Worm (Caenorhabditis elegans) whole organism, young adult: Measurements from ENCODE around the gene acr-12.

Experiments used
- attf-5 ChIP-seq: fragments of 200-800 bp; sonication (Bioruptor generic); optimal IDR thresholded peaks from 2 replicates; lab custom pipeline; 2018; ENCODE audit warnings: mild to moderate bottlenecking, missing genetic modification characterization, missing compliant biosample characterization
- cebp-1 ChIP-seq, 2 experiments: fragments of 200-800 bp in 1 of 2; sonication (Bioruptor generic) in 1 of 2; sonication (generic microtip) in 1 of 2; IDR thresholded peaks in 1 of 2; optimal IDR thresholded peaks in 1 of 2; 2 replicates each; pipeline versions ENCODE4 v1.3.6 to Lab custom; 2017 to 2022; ENCODE audit warnings: missing compliant biosample characterization in 2 of 2, missing genetic modification characterization in 2 of 2, mild to moderate bottlenecking in 1 of 2, missing genetic modification reagents in 1 of 2, moderate library complexity in 1 of 2
- him-1 ChIP-seq: sonication (generic microtip); optimal IDR thresholded peaks from 2 replicates; lab custom pipeline; 2016; ENCODE audit warnings: missing genotype, missing genetic modification reagents, missing genetic modification characterization, missing compliant biosample characterization
- hlh-26 ChIP-seq: fragments of 200-800 bp; sonication (Bioruptor generic); conservative IDR thresholded peaks from 2 replicates; pipeline ENCODE4 v1.3.6; 2022; ENCODE audit warnings: missing genetic modification reagents, missing genetic modification characterization, missing compliant biosample characterization
- let-526 ChIP-seq: fragments of 200-800 bp; sonication (Bioruptor generic); IDR thresholded peaks from 2 replicates; pipeline ENCODE4 v1.3.6; 2022; ENCODE audit warnings: missing genetic modification reagents, missing genetic modification characterization, missing compliant biosample characterization
- lsl-1 ChIP-seq: fragments of 200-800 bp; sonication (Bioruptor generic); optimal IDR thresholded peaks from 2 replicates; lab custom pipeline; 2018; ENCODE audit warnings: mild to moderate bottlenecking, missing genetic modification characterization, moderate library complexity, missing compliant biosample characterization
- madf-10 ChIP-seq: sonication (generic microtip); optimal IDR thresholded peaks from 2 replicates; lab custom pipeline; 2016; ENCODE audit warnings: mild to moderate bottlenecking, missing genetic modification characterization, missing compliant biosample characterization
- nfya-1 ChIP-seq: sonication (generic microtip); optimal IDR thresholded peaks from 2 replicates; lab custom pipeline; 2017; ENCODE audit warnings: antibody characterized with exemption, missing compliant biosample characterization, missing genetic modification characterization, borderline replicate concordance; ENCODE audit not compliant: insufficient read depth
- pha-4 ChIP-seq: fragments of 150-350 bp; sonication (generic microtip); optimal IDR thresholded peaks from 2 replicates; lab custom pipeline; 2014; ENCODE audit warnings: missing biosample characterization, missing genetic modification reagents, missing genetic modification characterization
- sdz-38 ChIP-seq: sonication (generic microtip); optimal IDR thresholded peaks from 2 replicates; lab custom pipeline; 2016; ENCODE audit warnings: missing genotype, missing genetic modification characterization, missing compliant biosample characterization
- unc-62 ChIP-seq: fragments of 150-350 bp; optimal IDR thresholded peaks from 2 replicates; lab custom pipeline; 2014; ENCODE audit warnings: missing biosample characterization, missing genetic modification reagents, missing genetic modification characterization
- zim-3 ChIP-seq: sonication (generic microtip); optimal IDR thresholded peaks from 2 replicates; lab custom pipeline; 2017; ENCODE audit warnings: mild to moderate bottlenecking, missing genetic modification characterization, moderate library complexity, missing compliant biosample characterization

DNA sequence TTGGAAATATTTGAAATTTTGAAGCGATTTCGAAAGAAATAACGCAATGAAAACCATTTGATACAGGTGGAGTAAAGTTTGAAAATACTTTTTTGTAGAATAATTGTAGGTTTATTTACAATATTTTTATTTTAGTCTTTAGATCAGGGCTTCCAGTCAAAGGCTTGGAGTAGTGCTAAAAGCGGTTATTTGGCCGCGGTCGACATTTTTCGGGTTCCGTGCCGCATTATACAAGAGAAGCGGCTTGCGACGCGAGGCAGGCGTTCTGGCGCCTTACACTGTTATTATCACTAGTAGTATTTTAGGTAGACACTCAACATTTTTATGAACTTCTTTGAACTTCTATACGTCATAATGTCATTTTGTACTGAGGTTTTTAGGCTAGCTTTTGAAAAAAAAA is 26.2 kb upstream of the acr-12 start:
- TF ChIP-seq lsl-1 (GFP tag; lab: Kevin White, UChicago) (no peak), him-1 (tag; lab: Kevin White, UChicago) (no peak), sdz-38 (tag; lab: Kevin White, UChicago) (no peak), unc-62 (GFP tag; lab: Kevin White, UChicago) (no peak), let-526 (GFP tag; lab: Robert Waterston, UW) (no peak), madf-10 (tag; lab: Kevin White, UChicago) (no peak), cebp-1 (GFP tag; IDR thresholded peaks at IDR 0.05; lab: Robert Waterston, UW) (no peak), cebp-1 (tag; optimal IDR thresholded peaks at IDR 0.05; lab: Kevin White, UChicago) (no peak), attf-5 (GFP tag; lab: Kevin White, UChicago) (no peak), zim-3 (no peak), pha-4 (no peak), hlh-26 (GFP tag; lab: Robert Waterston, UW) (no peak), nfya-1 (no peak)
